Worm (Caenorhabditis elegans): ENCODE results near the gene lsm-7.
A peak's percentile ranks its signal among the peaks of the same experiment; 100 is the strongest.

- peak; percentile 81 for TF ChIP-seq W03F9.2 (tag; optimal IDR thresholded peaks at IDR 0.05)
- no peak for TF ChIP-seq dao-5 (tag; optimal IDR thresholded peaks at IDR 0.05)
These were observed 2.0 kb downstream of the lsm-7 start for ce11 chrIV:10935336-10935735.

All from whole organism, L4/young adult.